Worm (Caenorhabditis elegans): Measurements from ENCODE around the gene F18E9.7.

The F18E9.7 gene

DNA sequence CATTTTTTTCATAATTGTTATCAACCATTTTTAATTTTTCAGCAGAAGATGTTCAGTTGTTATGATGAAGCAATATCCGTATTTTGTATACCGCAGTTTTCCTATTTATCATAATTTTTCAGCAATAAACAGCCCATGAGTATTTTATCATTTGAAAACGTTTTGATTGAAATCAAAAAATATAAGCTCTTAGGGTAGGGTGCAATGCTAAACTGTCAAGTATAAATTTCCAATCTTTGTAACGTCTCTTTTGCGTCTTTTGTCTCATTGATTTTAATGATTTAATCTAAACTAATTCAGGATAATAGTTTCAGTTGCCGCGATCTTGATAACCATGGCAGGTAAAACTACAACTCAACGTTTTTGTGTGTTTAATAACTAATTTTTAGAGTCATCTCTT is 3.7 kb upstream of the F18E9.7 start, which contains the start of gene F18E9.1:
F18E9.1 (plus strand) TSS at position 301 of the 400 bp plus-strand sequence.
- TF ChIP-seq bed-3 (GFP tag; optimal IDR thresholded peaks at IDR 0.05) (no peak), nhr-12 (tag; optimal IDR thresholded peaks at IDR 0.05) (no peak), cnd-1 (tag; optimal IDR thresholded peaks at IDR 0.05) (no peak), ceh-39 (tag; optimal IDR thresholded peaks at IDR 0.05) (no peak), nhr-2 (tag; optimal IDR thresholded peaks at IDR 0.05) (no peak), ces-1 (GFP tag; optimal IDR thresholded peaks at IDR 0.05) (no peak), sptf-1 (tag; optimal IDR thresholded peaks at IDR 0.05) (no peak), nhr-76 (tag; optimal IDR thresholded peaks at IDR 0.05) (no peak)

DNA sequence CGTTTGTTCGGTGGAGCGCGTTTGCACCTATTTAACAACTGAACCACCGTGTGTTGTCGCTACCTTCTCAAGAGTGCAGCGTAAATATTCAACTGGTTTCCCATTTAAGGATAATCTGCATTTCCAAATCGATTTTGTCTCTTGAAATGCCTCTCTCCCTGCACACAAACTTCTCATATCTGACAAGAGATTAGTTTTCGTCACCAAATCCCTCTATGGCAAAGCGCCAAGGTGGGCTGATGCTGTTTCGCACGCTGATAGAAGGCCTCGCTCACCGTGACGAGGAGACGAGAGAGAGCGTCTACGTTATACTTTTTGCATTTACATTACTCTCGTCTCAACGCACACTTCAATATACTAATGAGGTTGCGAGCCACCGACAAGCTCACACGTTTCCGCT is 2.2 kb upstream of the F18E9.7 start:
- TF ChIP-seq ces-1 (GFP tag; optimal IDR thresholded peaks at IDR 0.05) (peak; percentile 12), tbx-8 (GFP tag; optimal IDR thresholded peaks at IDR 0.05) (no peak), mls-2 (tag; optimal IDR thresholded peaks at IDR 0.05) (peak; percentile 30)

DNA sequence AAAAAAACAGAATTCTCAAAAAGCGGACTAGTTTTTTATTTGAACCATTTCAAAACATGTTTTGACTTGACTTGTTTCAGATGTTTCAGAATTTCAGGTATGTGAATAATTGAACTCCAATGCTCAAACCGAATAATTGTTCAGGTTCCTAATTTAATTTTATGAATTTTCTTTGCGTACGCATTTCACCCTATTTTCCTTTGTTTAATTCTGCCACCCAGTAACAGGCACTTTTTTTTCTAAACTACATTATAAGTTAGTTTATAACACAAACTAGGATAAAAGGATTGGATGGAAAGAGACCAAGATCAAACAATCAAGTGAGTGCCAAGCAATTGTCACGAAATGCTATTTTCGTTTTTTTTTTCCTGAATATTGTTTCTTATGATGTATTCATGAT is 944 bp upstream of the F18E9.7 start:
- TF ChIP-seq unc-39 (tag; optimal IDR thresholded peaks at IDR 0.05) = no peak
- no peak for TF ChIP-seq elt-1 (tag; optimal IDR thresholded peaks at IDR 0.05; ENCODE audit: borderline replicate concordance, insufficient read depth)
- no peak for TF ChIP-seq mls-2 (tag; optimal IDR thresholded peaks at IDR 0.05)
- TF ChIP-seq mep-1 (tag; optimal IDR thresholded peaks at IDR 0.05) = no peak
- no peak for TF ChIP-seq cnd-1 (tag; optimal IDR thresholded peaks at IDR 0.05)
- TF ChIP-seq nhr-2 (tag; optimal IDR thresholded peaks at IDR 0.05) = no peak
- TF ChIP-seq nhr-28 (tag; optimal IDR thresholded peaks at IDR 0.05) = no peak
- TF ChIP-seq bed-3 (GFP tag; optimal IDR thresholded peaks at IDR 0.05) = no peak
- no peak for TF ChIP-seq ceh-43 (GFP tag; optimal IDR thresholded peaks at IDR 0.05)
- no peak for TF ChIP-seq lsy-2 (tag; optimal IDR thresholded peaks at IDR 0.05)
- TF ChIP-seq sem-2 (GFP tag; optimal IDR thresholded peaks at IDR 0.05) = no peak
- TF ChIP-seq unc-120 (tag; optimal IDR thresholded peaks at IDR 0.05; ENCODE audit: poor library complexity, severe bottlenecking) = no peak
- TF ChIP-seq lin-32 (GFP tag; optimal IDR thresholded peaks at IDR 0.05) = no peak
- no peak for TF ChIP-seq ztf-11 (tag; optimal IDR thresholded peaks at IDR 0.05)
- no peak for TF ChIP-seq nhr-237 (tag; optimal IDR thresholded peaks at IDR 0.05)
- no peak for TF ChIP-seq nhr-76 (tag; optimal IDR thresholded peaks at IDR 0.05)
- no peak for TF ChIP-seq M03D4.4 (tag; optimal IDR thresholded peaks at IDR 0.05)

DNA sequence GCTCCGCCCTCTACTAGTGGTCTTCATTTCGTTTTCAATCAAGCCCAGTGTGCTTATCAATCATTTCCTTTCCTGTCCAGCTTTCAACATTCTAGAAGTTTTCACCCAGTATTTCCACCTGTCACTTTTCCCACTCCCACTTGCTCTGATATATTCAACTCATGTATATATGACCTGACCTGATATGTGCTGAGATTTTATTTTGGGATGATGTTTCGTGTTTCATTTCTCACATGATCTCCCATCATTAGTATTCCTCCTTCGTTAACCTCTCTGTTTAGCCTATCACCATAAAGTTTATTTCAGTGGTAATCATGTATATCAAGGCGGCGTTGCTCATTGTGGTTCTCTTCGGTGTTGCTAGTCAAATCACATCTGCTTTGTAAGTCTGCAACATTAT is 4.7 kb downstream of the F18E9.7 start, which contains the start of gene nlp-7:
nlp-7 (plus strand) TSS at position 301 of the 400 bp plus-strand sequence.
- no peak for TF ChIP-seq drap-1 (GFP tag; optimal IDR thresholded peaks at IDR 0.05)

DNA sequence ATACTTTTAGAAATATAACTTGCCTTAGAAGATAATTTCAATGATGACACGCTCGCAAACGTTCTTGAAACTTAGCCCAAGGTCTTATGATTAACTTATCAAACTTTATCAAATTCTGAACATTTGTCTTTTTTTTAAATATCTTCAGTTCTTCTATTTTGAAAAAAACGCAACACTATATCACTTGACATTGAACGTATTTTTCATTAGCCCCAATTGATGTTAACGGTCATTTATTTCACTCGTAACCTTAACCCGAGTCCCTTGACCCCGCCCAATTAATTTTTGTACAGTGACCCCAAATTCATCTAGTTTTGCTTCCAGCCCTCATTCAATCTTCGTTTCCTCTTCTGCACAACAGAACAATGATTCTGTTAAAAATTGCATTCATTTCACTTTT is 11.7 kb downstream of the F18E9.7 start, which contains the start of gene F18E9.3:
F18E9.3 (plus strand) TSS at position 311 of the 400 bp plus-strand sequence.
- TF ChIP-seq ztf-11 (tag; optimal IDR thresholded peaks at IDR 0.05) (no peak), snpc-4 (tag; optimal IDR thresholded peaks at IDR 0.05) (no peak), ham-2 (GFP tag; optimal IDR thresholded peaks at IDR 0.05) (no peak), pha-4 (tag; optimal IDR thresholded peaks at IDR 0.05) (no peak), elt-3 (tag; optimal IDR thresholded peaks at IDR 0.05) (no peak), ceh-39 (tag; optimal IDR thresholded peaks at IDR 0.05) (no peak), unc-39 (tag; optimal IDR thresholded peaks at IDR 0.05) (no peak), lin-13 (tag; optimal IDR thresholded peaks at IDR 0.05) (no peak), lsy-2 (tag; optimal IDR thresholded peaks at IDR 0.05) (no peak), mab-5 (tag; optimal IDR thresholded peaks at IDR 0.05) (no peak), nhr-12 (tag; optimal IDR thresholded peaks at IDR 0.05) (no peak), sem-2 (GFP tag; optimal IDR thresholded peaks at IDR 0.05) (no peak), unc-62 (GFP tag; optimal IDR thresholded peaks at IDR 0.05) (no peak), unc-120 (tag; optimal IDR thresholded peaks at IDR 0.05; ENCODE audit: poor library complexity, severe bottlenecking) (no peak), cnd-1 (tag; optimal IDR thresholded peaks at IDR 0.05) (no peak), mep-1 (tag; optimal IDR thresholded peaks at IDR 0.05) (no peak), elt-1 (tag; optimal IDR thresholded peaks at IDR 0.05; ENCODE audit: borderline replicate concordance, insufficient read depth) (no peak)

DNA sequence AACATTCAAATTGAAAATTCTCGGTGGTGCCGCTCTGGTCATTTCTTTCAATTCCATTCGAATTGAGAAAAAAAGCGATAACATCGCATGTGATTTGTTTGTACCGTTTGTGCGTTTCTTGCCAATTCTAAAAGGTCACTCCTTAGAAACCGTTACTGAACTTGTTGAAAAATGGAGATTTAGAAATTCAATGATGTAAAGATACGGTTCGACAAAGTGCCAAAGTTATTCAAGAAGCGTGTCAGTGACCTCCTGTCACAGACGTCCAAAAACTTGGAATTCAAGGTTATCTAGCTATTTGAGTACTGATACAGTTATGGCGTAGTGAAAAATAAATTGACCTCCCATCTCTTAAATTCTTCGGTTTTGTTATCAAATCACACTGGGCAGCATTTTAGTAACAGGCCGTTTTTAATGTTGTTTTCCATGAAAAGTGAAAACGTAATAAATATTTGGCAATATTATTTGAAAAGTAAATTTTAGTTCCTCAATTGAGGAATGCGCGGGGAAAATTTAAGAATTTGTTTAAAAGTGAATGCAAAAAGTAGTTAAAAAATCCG is 12.6 kb downstream of the F18E9.7 start:
- TF ChIP-seq sptf-1 (tag; optimal IDR thresholded peaks at IDR 0.05) (no peak), zip-8 (tag; optimal IDR thresholded peaks at IDR 0.05) (no peak)

Measured in whole organism, mixed stage, embryonic.